Worm (Caenorhabditis elegans) whole organism, L4 larva: ENCODE measurements around the gene C06A1.7.

Experiments used
- ZK546.5 ChIP-seq, 2 experiments: sonication (generic microtip); optimal IDR thresholded peaks; 2 replicates each; lab custom pipeline; 2017; ENCODE audit warnings: missing biosample characterization in 2 of 2, missing genetic modification characterization in 2 of 2
- egl-27 ChIP-seq: sonication (generic microtip); optimal IDR thresholded peaks from 3 replicates; lab custom pipeline; 2017; ENCODE audit warnings: missing biosample characterization, missing genetic modification reagents, missing genetic modification characterization
- unc-62 ChIP-seq, 3 experiments: fragments of 150-350 bp in 1 of 3; sonication (generic microtip); optimal IDR thresholded peaks in 2 of 3; peaks in 1 of 3; 1 replicate in 1 of 3; 2 replicates in 2 of 3; lab custom pipeline; 2014 to 2017; ENCODE audit warnings: missing biosample characterization in 3 of 3, missing genetic modification characterization in 3 of 3, missing genetic modification reagents in 3 of 3, missing genotype in 1 of 3

ce11 chrII:10515422-10515821 lies 49.3 kb upstream of the C06A1.7 start:
- TF ChIP-seq unc-62 (GFP tag; optimal IDR thresholded peaks at IDR 0.05 in 1 of 2; lab: Kevin White, UChicago): no peak
- no peak for TF ChIP-seq unc-62 (tag; optimal IDR thresholded peaks at IDR 0.05; lab: Kevin White, UChicago)
- TF ChIP-seq ZK546.5 (tag; optimal IDR thresholded peaks at IDR 0.05; lab: Kevin White, UChicago): no peak
- no peak for TF ChIP-seq egl-27
